Worm (Caenorhabditis elegans): ENCODE results near the gene ttr-33.

DNA sequence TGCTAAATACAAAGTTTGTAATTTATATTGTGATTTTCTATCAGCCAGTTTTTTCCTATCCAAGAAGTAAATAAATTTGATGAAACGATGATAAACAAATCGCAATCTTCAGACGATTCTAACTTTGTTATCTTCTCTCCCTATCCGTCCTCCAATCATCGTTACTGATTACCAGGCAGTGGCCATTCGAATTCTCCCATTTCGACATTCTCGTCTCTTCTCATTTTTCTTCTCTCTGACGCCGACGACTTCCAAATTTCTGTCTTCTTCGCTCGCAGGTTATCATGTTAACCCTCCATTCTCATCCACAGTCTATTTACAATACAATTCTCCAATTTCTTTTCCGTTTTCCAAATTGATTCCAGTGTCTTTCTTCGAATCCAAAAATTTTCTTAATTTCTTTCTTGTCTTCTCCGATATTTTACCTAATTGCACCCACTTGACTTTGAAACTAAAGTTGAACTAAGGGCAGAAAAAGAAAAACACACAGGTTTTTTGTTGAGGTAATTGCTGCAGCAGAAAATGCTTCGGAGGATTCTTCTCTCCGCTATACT lies 40.8 kb upstream of the ttr-33 start, which contains the start of gene F40A3.2:
- TF ChIP-seq lin-13 (tag; optimal IDR thresholded peaks at IDR 0.05) (no peak), unc-62 (GFP tag; optimal IDR thresholded peaks at IDR 0.05) (no peak), elt-3 (tag; optimal IDR thresholded peaks at IDR 0.05) (no peak)
